Fruit fly (Drosophila melanogaster) whole organism, pupa: Measurements from ENCODE around the gene CG6770.

Source experiments
- CG10348 ChIP-seq: fragments of 200-800 bp; sonication (Bioruptor generic); IDR thresholded peaks from 2 replicates; pipeline ENCODE4 v1.3.6; 2022; ENCODE audit warnings: missing biosample characterization, missing genetic modification characterization
- CG12605 ChIP-seq: fragments of 200-800 bp; sonication (Bioruptor generic); IDR thresholded peaks from 2 replicates; pipeline ENCODE4 v1.3.6; 2022; ENCODE audit warnings: missing biosample characterization, missing genetic modification characterization
- CG13204 ChIP-seq: fragments of 200-800 bp; sonication (Bioruptor generic); optimal IDR thresholded peaks from 2 replicates; lab custom pipeline; 2018; ENCODE audit warnings: missing biosample characterization, mild to moderate bottlenecking, missing genetic modification characterization, moderate library complexity
- CG14655 ChIP-seq: fragments of 200-800 bp; sonication (Bioruptor generic); optimal IDR thresholded peaks from 3 replicates; lab custom pipeline; 2017; ENCODE audit warnings: mild to moderate bottlenecking, missing biosample characterization, missing genetic modification reagents, missing genetic modification characterization
- CG15710 ChIP-seq: fragments of 200-800 bp; sonication (Bioruptor generic); optimal IDR thresholded peaks from 2 replicates; lab custom pipeline; 2018; ENCODE audit warnings: missing biosample characterization, mild to moderate bottlenecking, missing genetic modification characterization, moderate library complexity
- CG17806 ChIP-seq: fragments of 200-800 bp; sonication (Bioruptor generic); optimal IDR thresholded peaks from 2 replicates; lab custom pipeline; 2018; ENCODE audit warnings: missing biosample characterization, mild to moderate bottlenecking, missing genetic modification characterization, moderate library complexity
- CG32121 ChIP-seq: fragments of 200-800 bp; sonication (Bioruptor generic); IDR thresholded peaks from 2 replicates; pipeline ENCODE4 v1.3.6; 2022; ENCODE audit warnings: missing biosample characterization, missing genetic modification characterization
- CG34367 ChIP-seq: fragments of 200-800 bp; sonication (Bioruptor generic); optimal IDR thresholded peaks from 2 replicates; lab custom pipeline; 2018; ENCODE audit warnings: missing biosample characterization, mild to moderate bottlenecking, missing genetic modification characterization
- CG4496 ChIP-seq: fragments of 200-800 bp; sonication (Bioruptor generic); IDR thresholded peaks from 3 replicates; pipeline ENCODE4 v1.3.6; 2022; ENCODE audit warnings: missing biosample characterization, missing genetic modification characterization
- CG8159 ChIP-seq: fragments of 200-800 bp; sonication (Bioruptor generic); optimal IDR thresholded peaks from 3 replicates; lab custom pipeline; 2018; ENCODE audit warnings: missing biosample characterization, mild to moderate bottlenecking, missing genetic modification characterization, moderate library complexity
- CG8301 ChIP-seq: fragments of 200-800 bp; sonication (Bioruptor generic); optimal IDR thresholded peaks from 2 replicates; lab custom pipeline; 2018; ENCODE audit warnings: missing biosample characterization, mild to moderate bottlenecking, missing genetic modification characterization
- CG9948 ChIP-seq: fragments of 200-800 bp; sonication (Bioruptor generic); optimal IDR thresholded peaks from 2 replicates; lab custom pipeline; 2018; ENCODE audit warnings: missing biosample characterization, mild to moderate bottlenecking, missing genetic modification characterization, moderate library complexity
- D1 ChIP-seq: fragments of 200-800 bp; sonication (Bioruptor generic); optimal IDR thresholded peaks from 2 replicates; lab custom pipeline; 2018; ENCODE audit warnings: missing biosample characterization, mild to moderate bottlenecking, missing genetic modification characterization, moderate library complexity
- EcR ChIP-seq: fragments of 200-800 bp; sonication (Bioruptor generic); optimal IDR thresholded peaks from 3 replicates; lab custom pipeline; 2019; ENCODE audit warnings: missing biosample characterization, missing genetic modification characterization, mild to moderate bottlenecking, moderate library complexity, missing genetic modification reagents
- Ets98B ChIP-seq: fragments of 200-800 bp; sonication (Bioruptor generic); IDR thresholded peaks from 2 replicates; pipeline ENCODE4 v1.3.6; 2022; ENCODE audit warnings: missing biosample characterization, missing genetic modification characterization
- Pif1A ChIP-seq: fragments of 200-800 bp; sonication (Bioruptor generic); optimal IDR thresholded peaks from 3 replicates; lab custom pipeline; 2016; ENCODE audit warnings: missing biosample characterization, missing genetic modification characterization
- Pif1B ChIP-seq: fragments of 200-800 bp; sonication (Bioruptor generic); optimal IDR thresholded peaks from 3 replicates; lab custom pipeline; 2016; ENCODE audit warnings: missing biosample characterization, missing genetic modification characterization
- Snoo ChIP-seq: fragments of 200-800 bp; sonication (Bioruptor generic); optimal IDR thresholded peaks from 3 replicates; lab custom pipeline; 2017; ENCODE audit warnings: missing biosample characterization, mild to moderate bottlenecking, missing genetic modification characterization, inconsistent platforms
- fd96Ca ChIP-seq: fragments of 200-800 bp; sonication (Bioruptor generic); IDR thresholded peaks from 3 replicates; pipeline ENCODE4 v1.3.6; 2022; ENCODE audit warnings: missing biosample characterization, missing genetic modification characterization
- gl ChIP-seq: fragments of 200-800 bp; sonication (Bioruptor generic); optimal IDR thresholded peaks from 2 replicates; lab custom pipeline; 2018; ENCODE audit warnings: missing biosample characterization, mild to moderate bottlenecking, missing genetic modification characterization
- rn ChIP-seq: fragments of 200-800 bp; sonication (Bioruptor generic); IDR thresholded peaks from 2 replicates; pipeline ENCODE4 v1.3.6; 2022; ENCODE audit warnings: missing biosample characterization, missing genetic modification characterization

Gene CG6770

DNA sequence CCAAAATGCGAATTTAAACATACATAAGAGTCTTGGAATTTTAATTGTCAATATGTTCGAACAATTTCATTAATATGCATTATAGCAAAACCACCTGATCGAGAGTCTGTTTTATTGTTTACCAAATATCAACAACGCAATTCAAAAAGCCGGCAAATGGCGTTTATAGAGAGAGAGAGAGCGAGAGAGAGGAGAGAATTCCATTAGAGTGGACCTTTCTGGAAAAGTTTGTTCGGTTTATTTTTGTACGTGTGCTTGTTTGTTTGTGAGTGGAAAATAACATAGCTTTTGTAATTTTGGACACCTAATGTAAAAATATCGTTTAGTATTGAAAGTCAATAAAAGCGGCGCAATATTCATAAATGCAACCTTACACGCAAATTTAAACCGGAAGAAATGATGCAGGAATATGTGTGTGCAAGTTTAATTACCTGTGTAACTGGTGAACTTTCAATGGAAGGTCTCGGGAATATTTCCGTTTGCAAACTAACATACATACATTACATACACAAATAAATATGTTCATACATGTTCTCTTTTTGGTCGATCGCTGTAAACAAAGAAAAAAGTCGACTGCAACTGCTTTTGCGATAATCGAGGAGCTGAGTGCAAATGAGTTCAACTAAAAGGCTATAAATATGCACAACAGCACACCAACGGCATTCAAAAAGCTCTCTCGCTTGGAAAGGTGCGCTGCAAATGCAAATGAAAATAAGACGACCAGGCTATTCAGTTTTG lies 1.1 kb downstream of the CG6770 start, which contains the start of gene CG6785:
TSS of gene CG6785 (minus strand) at position 588 of the 738 bp plus-strand sequence.
- TF ChIP-seq CG34367 (tag; lab: Kevin White, UChicago) (peak; percentile 69), CG8301 (peak; percentile 84), Pif1B (peak; percentile 82), gl (tag; lab: Kevin White, UChicago) (peak; percentile 65), CG4496 (peak; percentile 90), CG32121 (GFP tag; lab: Robert Waterston, UW) (peak; percentile 80), Snoo (tag; lab: Kevin White, UChicago) (peak; percentile 71), rn (GFP tag; lab: Robert Waterston, UW) (0 out of 2 replicates have a peak, but pooled peaks have one; percentile 21), CG9948 (tag; lab: Kevin White, UChicago) (peak; percentile 60), CG8159 (tag; lab: Kevin White, UChicago) (peak; percentile 99), Ets98B (peak; percentile 85), CG13204 (peak; percentile 9), EcR (GFP tag; lab: Kevin White, UChicago) (peak; percentile 95), CG17806 (tag; lab: Kevin White, UChicago) (peak; percentile 78), fd96Ca (GFP tag; lab: Robert Waterston, UW) (peak; percentile 81; the same call in 2 of the 3 replicates), Pif1A (peak; percentile 90), CG15710 (tag; lab: Kevin White, UChicago) (peak; percentile 76), CG10348 (GFP tag; lab: Robert Waterston, UW) (no peak), CG14655 (GFP tag; lab: Kevin White, UChicago) (no peak), D1 (tag; lab: Kevin White, UChicago) (peak; percentile 68), CG12605 (GFP tag; lab: Robert Waterston, UW) (peak; percentile 63)
- TF ChIP-seq, all 21 proteins: peak for 19

dm6 chr2L:12040510-12040909 lies 5.4 kb downstream of the CG6770 start, which contains the start of gene CG6766:
Gene CG6766, minus strand, starts transcription at chr2L:12040689.
- TF ChIP-seq CG15710 (tag; lab: Kevin White, UChicago): no peak
- TF ChIP-seq fd96Ca (GFP tag; lab: Robert Waterston, UW): no peak
- TF ChIP-seq rn (GFP tag; lab: Robert Waterston, UW): no peak
- no peak for TF ChIP-seq CG10348 (GFP tag; lab: Robert Waterston, UW)
- TF ChIP-seq CG17806 (tag; lab: Kevin White, UChicago): no peak

DNA sequence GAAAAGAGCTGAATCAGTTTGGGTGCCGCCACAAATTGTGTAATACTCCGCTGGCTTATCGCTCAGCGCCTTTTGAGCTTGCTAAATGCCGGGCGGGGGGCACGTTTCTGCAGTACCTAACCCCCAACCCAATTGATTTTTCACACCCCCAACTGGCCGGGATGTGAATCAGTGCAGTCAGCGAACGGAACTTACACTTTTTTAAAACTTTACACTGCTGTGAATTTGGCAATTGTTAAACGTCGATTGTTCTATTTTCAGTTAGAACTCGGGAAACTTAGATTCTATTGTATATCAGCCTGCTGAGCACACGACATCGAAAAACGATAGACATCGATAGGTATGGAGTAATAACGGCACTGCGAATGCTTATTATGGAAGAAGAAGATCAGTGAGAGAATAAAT lies 7.7 kb downstream of the CG6770 start, which contains the start of gene Tom70:
TSS of gene Tom70 (minus strand) at position 335 of the 405 bp plus-strand sequence.
- TF ChIP-seq CG15710 (tag; lab: Kevin White, UChicago): no peak
- no peak for TF ChIP-seq CG9948 (tag; lab: Kevin White, UChicago)
- no peak for TF ChIP-seq CG8159 (tag; lab: Kevin White, UChicago)
- TF ChIP-seq Pif1A: no peak
- TF ChIP-seq Pif1B: no peak
- TF ChIP-seq CG13204: no peak
- TF ChIP-seq CG34367 (tag; lab: Kevin White, UChicago): no peak
- TF ChIP-seq CG14655 (GFP tag; lab: Kevin White, UChicago): no peak
- no peak for TF ChIP-seq CG32121 (GFP tag; lab: Robert Waterston, UW)
- no peak for TF ChIP-seq D1 (tag; lab: Kevin White, UChicago)
- TF ChIP-seq fd96Ca (GFP tag; lab: Robert Waterston, UW): no peak
- TF ChIP-seq Snoo (tag; lab: Kevin White, UChicago): no peak
- TF ChIP-seq CG8301: no peak
- no peak for TF ChIP-seq CG17806 (tag; lab: Kevin White, UChicago)
- TF ChIP-seq CG12605 (GFP tag; lab: Robert Waterston, UW): no peak
- TF ChIP-seq Ets98B: no peak
- TF ChIP-seq CG10348 (GFP tag; lab: Robert Waterston, UW): no peak
- no peak for TF ChIP-seq rn (GFP tag; lab: Robert Waterston, UW)
- TF ChIP-seq, all 21 proteins: peak for 0

DNA sequence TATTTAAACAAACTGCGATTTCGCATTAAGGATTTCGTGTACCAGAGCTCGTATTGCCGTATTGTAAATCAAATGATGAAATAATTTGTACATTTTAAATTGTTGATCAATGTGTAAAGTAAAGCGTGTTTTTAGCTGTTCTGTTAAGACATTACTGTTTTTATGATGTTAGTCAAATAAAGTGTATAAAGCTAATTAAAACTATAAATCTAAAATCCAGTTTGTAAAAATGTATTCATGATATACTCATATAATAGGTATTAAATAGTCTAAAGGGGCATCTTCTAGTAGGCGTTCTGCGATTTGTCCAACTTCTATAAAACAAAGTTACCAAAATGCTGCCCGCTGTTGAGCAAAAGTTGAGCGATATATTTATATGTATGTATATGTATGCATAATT lies 12.0 kb downstream of the CG6770 start, which contains the start of gene CG18788:
TSS of gene CG18788 (plus strand) at position 301 of the 400 bp plus-strand sequence.
- TF ChIP-seq CG13204 (no peak), CG32121 (GFP tag; lab: Robert Waterston, UW) (no peak), CG4496 (no peak), gl (tag; lab: Kevin White, UChicago) (no peak), CG8301 (no peak), D1 (tag; lab: Kevin White, UChicago) (no peak), Ets98B (no peak), Pif1B (no peak), CG12605 (GFP tag; lab: Robert Waterston, UW) (no peak)

- no peak for TF ChIP-seq CG9948 (tag; lab: Kevin White, UChicago)
- no peak for TF ChIP-seq gl (tag; lab: Kevin White, UChicago)
- no peak for TF ChIP-seq CG8159 (tag; lab: Kevin White, UChicago)
- TF ChIP-seq Pif1B: no peak
- no peak for TF ChIP-seq CG34367 (tag; lab: Kevin White, UChicago)
- no peak for TF ChIP-seq Ets98B
- TF ChIP-seq rn (GFP tag; lab: Robert Waterston, UW): no peak
Observed at dm6 chr2L:12030552-12031131, 15.3 kb downstream of the CG6770 start.
